Worm (Caenorhabditis elegans): ENCODE results near the gene F46F5.5.
"Not testable (repeated sequence)": the region's sequence is repeated elsewhere in the genome, so short reads cannot be mapped to it uniquely, and the experiment has no call there.

F46F5.5 gene

ce11 chrII:825521-825920 lies 12.7 kb upstream of the F46F5.5 start, which contains the start of gene F28A10.1:
Gene F28A10.1, plus strand, starts transcription at chrII:825821.
- TF ChIP-seq mab-9 (GFP tag; IDR thresholded peaks at IDR 0.05) (no peak), mdl-1 (tag; optimal IDR thresholded peaks at IDR 0.05) (no peak), skn-1 (tag; optimal IDR thresholded peaks at IDR 0.05) (no peak), C04F5.9 (tag; optimal IDR thresholded peaks at IDR 0.05) (no peak), pag-3 (tag; optimal IDR thresholded peaks at IDR 0.05; ENCODE audit: borderline replicate concordance, insufficient read depth) (no peak), snu-23 (GFP tag; optimal IDR thresholded peaks at IDR 0.05) (no peak), grh-1 (GFP tag; IDR thresholded peaks at IDR 0.05) (no peak), lin-39 (tag; optimal IDR thresholded peaks at IDR 0.05) (no peak), zag-1 (tag; optimal IDR thresholded peaks at IDR 0.05) (no peak), lin-35 (GFP tag; optimal IDR thresholded peaks at IDR 0.05) (no peak), nhr-76 (tag; optimal IDR thresholded peaks at IDR 0.05) (no peak), efl-3 (GFP tag; optimal IDR thresholded peaks at IDR 0.05) (no peak), fkh-10 (GFP tag; optimal IDR thresholded peaks at IDR 0.05) (no peak), hlh-4 (tag; optimal IDR thresholded peaks at IDR 0.05) (no peak), lin-13 (GFP tag; optimal IDR thresholded peaks at IDR 0.05) (no peak), nhr-20 (tag; optimal IDR thresholded peaks at IDR 0.05) (no peak), mep-1 (tag; optimal IDR thresholded peaks at IDR 0.05) (no peak)

- TF ChIP-seq elt-3 (tag; optimal IDR thresholded peaks at IDR 0.05), result no peak
- TF ChIP-seq elt-2 (tag; optimal IDR thresholded peaks at IDR 0.05), result no peak
- TF ChIP-seq pqm-1 (tag; optimal IDR thresholded peaks at IDR 0.05), result no peak
- no peak for TF ChIP-seq nhr-12 (tag; optimal IDR thresholded peaks at IDR 0.05)
- TF ChIP-seq nhr-76 (tag; optimal IDR thresholded peaks at IDR 0.05), result no peak
- TF ChIP-seq ceh-90 (tag; optimal IDR thresholded peaks at IDR 0.05), result no peak
- TF ChIP-seq nhr-28 (tag; optimal IDR thresholded peaks at IDR 0.05), result no peak
- no peak for TF ChIP-seq lin-35 (GFP tag; optimal IDR thresholded peaks at IDR 0.05)
- TF ChIP-seq mab-9 (GFP tag; IDR thresholded peaks at IDR 0.05), result no peak
- no peak for TF ChIP-seq lin-39 (tag; optimal IDR thresholded peaks at IDR 0.05)
- TF ChIP-seq hlh-4 (tag; optimal IDR thresholded peaks at IDR 0.05), result no peak
- no peak for TF ChIP-seq aha-1 (tag; optimal IDR thresholded peaks at IDR 0.05)
- TF ChIP-seq ceh-82 (tag; optimal IDR thresholded peaks at IDR 0.05), result no peak
Observed at ce11 chrII:823529-823928, 10.7 kb upstream of the F46F5.5 start, which contains the start of gene F46F5.10. Gene F46F5.10, plus strand, starts transcription at chrII:823829.

- TF ChIP-seq lsy-2, fkh-8, nhr-47 (tag; optimal IDR thresholded peaks at IDR 0.05): not testable (repeated sequence)
Observed at ce11 chrII:822730-823129, 9.9 kb upstream of the F46F5.5 start, which contains the start of gene msrp-4. Gene msrp-4, minus strand, starts transcription at chrII:822830.

- TF ChIP-seq swsn-7 (tag; optimal IDR thresholded peaks at IDR 0.05) (no peak), egl-13 (tag; optimal IDR thresholded peaks at IDR 0.05) (no peak), efl-3 (GFP tag; optimal IDR thresholded peaks at IDR 0.05) (no peak), ceh-82 (tag; optimal IDR thresholded peaks at IDR 0.05) (no peak), lin-15B (tag; optimal IDR thresholded peaks at IDR 0.05) (no peak), F16B12.6 (tag; optimal IDR thresholded peaks at IDR 0.05) (no peak), pqm-1 (tag; optimal IDR thresholded peaks at IDR 0.05) (no peak), dsc-1 (tag; optimal IDR thresholded peaks at IDR 0.05) (no peak), nhr-11 (tag; optimal IDR thresholded peaks at IDR 0.05) (no peak), elt-3 (tag; optimal IDR thresholded peaks at IDR 0.05) (no peak), ceh-90 (tag; optimal IDR thresholded peaks at IDR 0.05) (no peak), C04F5.9 (tag; optimal IDR thresholded peaks at IDR 0.05) (no peak), grh-1 (GFP tag; IDR thresholded peaks at IDR 0.05) (no peak)
Observed at ce11 chrII:821514-821913, 8.7 kb upstream of the F46F5.5 start, which contains the start of gene F46F5.8. Gene F46F5.8, minus strand, starts transcription at chrII:821614.

ce11 chrII:820519-820918 lies 7.7 kb upstream of the F46F5.5 start, which contains the start of gene F46F5.7:
Gene F46F5.7, minus strand, starts transcription at chrII:820619.
- TF ChIP-seq mep-1 (tag; optimal IDR thresholded peaks at IDR 0.05) (no peak), mef-2 (tag; optimal IDR thresholded peaks at IDR 0.05) (no peak), unc-62 (GFP tag; optimal IDR thresholded peaks at IDR 0.05) (no peak), nhr-84 (tag; optimal IDR thresholded peaks at IDR 0.05) (no peak), pax-3 (tag; optimal IDR thresholded peaks at IDR 0.05) (no peak), fos-1 (tag; optimal IDR thresholded peaks at IDR 0.05) (no peak), fkh-10 (GFP tag; optimal IDR thresholded peaks at IDR 0.05) (no peak), ceh-63 (GFP tag; optimal IDR thresholded peaks at IDR 0.05) (no peak), skn-1 (tag; optimal IDR thresholded peaks at IDR 0.05) (no peak), Y116A8C.19 (tag; optimal IDR thresholded peaks at IDR 0.05; ENCODE audit: borderline replicate concordance) (no peak), ceh-88 (GFP tag; IDR thresholded peaks at IDR 0.05) (no peak), fkh-4 (tag; optimal IDR thresholded peaks at IDR 0.05; ENCODE audit: borderline replicate concordance) (no peak), ama-1 (optimal IDR thresholded peaks at IDR 0.05) (no peak), ces-1 (GFP tag; optimal IDR thresholded peaks at IDR 0.05) (no peak)
